Fruit fly (Drosophila melanogaster) Kc167 (cell line): ENCODE results near the gene Lk.

Source experiments
- Myc ChIP-seq: fragments of >200 bp; optimal IDR thresholded peaks from 2 replicates; lab custom pipeline; 2017; ENCODE audit warnings: missing external identifiers
- Sin3A ChIP-seq: fragments of >200 bp; optimal IDR thresholded peaks from 2 replicates; lab custom pipeline; 2018; ENCODE audit warnings: missing external identifiers
- h ChIP-seq: fragments of >200 bp; optimal IDR thresholded peaks from 3 replicates; lab custom pipeline; 2018; ENCODE audit warnings: missing external identifiers
- insv ChIP-seq: fragments of >200 bp; optimal IDR thresholded peaks from 3 replicates; lab custom pipeline; 2018; ENCODE audit warnings: missing external identifiers
- psq ChIP-seq: fragments of >200 bp; optimal IDR thresholded peaks from 2 replicates; lab custom pipeline; 2017; ENCODE audit warnings: missing external identifiers
- ttk ChIP-seq: sonication (Bioruptor generic); optimal IDR thresholded peaks from 2 replicates; lab custom pipeline; 2017; ENCODE audit warnings: missing external identifiers

Gene Lk

DNA sequence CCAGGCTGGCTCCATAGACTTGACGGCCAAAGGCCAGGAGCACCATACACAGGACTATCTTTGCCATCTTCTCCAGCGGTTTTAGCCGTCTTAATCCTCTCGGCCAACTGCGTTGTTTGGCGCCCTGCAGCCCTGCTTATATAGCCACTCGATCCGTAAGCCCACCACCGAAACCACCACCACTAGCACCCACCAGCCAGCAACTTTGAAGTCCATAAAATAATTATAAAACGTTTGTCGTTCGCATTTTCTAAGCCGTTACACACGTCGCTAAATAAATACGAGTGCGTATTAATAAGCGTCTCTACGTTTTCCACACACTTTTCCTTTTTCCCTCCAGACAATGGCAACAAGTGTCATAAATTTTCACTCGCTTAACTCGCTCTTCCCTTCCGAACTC is at the start of gene Lk:
TSS of gene Lk (minus strand) at position 101 of the 400 bp plus-strand sequence.
- TF ChIP-seq Myc (lab: Kevin White, UChicago) (no peak), insv (lab: Kevin White, UChicago) (no peak), Sin3A (lab: Kevin White, UChicago) (no peak), psq (lab: Kevin White, UChicago) (no peak), h (lab: Kevin White, UChicago) (no peak), ttk (lab: Kevin White, UChicago) (no peak)

DNA sequence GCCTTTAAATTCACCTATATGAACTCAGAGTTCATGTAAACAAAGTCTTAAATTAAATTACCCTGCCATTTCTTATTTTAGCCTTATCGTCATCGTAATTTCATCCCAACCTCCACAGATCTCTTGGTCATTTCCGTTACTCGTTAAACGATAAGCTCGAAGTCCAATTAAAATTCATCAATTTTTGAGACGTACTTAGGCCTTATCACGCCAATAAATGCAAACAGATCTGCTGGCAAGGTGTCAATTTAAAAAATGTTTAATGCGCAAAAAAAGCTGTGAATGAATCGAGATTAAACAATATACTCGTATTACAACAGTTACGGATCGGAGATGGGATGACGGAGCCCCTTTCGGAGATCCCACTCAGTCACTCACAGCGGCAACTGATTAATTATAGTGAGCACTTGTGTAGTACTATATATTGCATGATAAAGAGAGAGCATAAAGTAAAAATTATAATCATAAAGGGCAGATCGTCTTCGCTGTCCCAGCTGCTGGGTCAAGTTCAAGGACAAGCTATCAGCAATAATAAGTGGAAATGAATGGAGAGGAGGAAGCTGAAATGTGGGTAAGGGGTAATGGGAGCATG is 48.7 kb upstream of the Lk start:
- TF ChIP-seq ttk (lab: Kevin White, UChicago) (no peak), psq (lab: Kevin White, UChicago) (no peak), insv (lab: Kevin White, UChicago) (no peak), Myc (lab: Kevin White, UChicago) (no peak), h (lab: Kevin White, UChicago) (no peak), Sin3A (lab: Kevin White, UChicago) (no peak)

DNA sequence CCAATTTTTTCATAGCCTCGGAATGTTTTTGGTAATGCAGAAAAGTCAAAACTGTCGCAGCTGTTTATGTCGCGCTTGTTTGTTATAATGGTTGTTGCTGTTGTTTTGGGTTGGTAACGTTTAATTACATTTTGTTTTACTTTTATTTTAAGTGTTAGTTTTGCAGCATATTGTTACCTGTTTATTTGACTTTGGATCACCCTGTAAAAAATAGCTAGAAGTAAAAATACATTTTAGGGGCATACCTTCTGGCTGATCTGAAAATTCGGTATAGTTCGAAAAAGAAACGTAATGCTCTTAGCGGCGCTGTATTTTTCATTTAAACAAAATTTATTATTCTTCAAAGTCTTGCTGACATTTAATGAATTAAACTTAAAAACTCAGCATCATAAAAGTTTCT is 47.1 kb upstream of the Lk start:
- TF ChIP-seq Sin3A (lab: Kevin White, UChicago) (no peak), psq (lab: Kevin White, UChicago) (no peak), h (lab: Kevin White, UChicago) (no peak), ttk (lab: Kevin White, UChicago) (no peak), Myc (lab: Kevin White, UChicago) (no peak), insv (lab: Kevin White, UChicago) (no peak)

DNA sequence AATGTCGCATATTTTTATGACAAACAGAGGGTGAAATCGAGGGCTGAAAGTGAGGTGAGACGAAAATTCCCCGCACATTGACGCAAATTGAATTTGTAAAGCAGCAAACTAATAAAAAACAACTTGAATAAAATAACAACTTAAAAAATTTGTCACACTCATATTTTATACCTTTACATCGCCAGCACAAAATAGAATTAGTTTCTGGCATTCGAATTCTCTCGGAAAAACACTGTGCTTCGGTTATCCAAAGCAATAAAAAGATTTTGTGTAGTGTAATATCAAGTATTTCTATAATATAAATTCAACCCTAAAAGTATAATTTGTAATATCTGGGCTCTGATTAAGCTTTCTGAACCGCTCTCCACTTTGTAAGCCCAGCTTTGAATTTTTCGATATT is 44.7 kb upstream of the Lk start:
- TF ChIP-seq Myc (lab: Kevin White, UChicago) (no peak), ttk (lab: Kevin White, UChicago) (no peak), psq (lab: Kevin White, UChicago) (no peak), Sin3A (lab: Kevin White, UChicago) (no peak), insv (lab: Kevin White, UChicago) (no peak)

DNA sequence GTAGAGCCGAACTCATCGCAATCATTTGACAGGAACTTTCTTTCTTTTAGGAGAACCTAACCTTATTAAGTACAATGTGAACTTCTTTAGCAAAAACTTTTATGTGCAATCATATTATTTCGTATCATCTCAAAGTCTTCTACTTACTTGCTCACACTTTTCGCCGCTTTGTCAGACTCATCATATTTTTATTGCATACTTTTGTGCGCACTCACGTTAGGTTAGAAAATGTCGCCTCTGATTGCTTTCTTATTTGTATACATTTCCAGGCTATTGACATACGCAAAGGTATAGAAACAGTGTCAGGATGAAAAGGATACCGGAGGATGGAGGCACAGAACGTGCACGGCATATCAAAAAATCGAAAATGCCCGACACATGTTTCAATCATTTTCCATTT is 42.6 kb upstream of the Lk start:
- TF ChIP-seq Myc (lab: Kevin White, UChicago): no peak
- TF ChIP-seq ttk (lab: Kevin White, UChicago): no peak
- no peak for TF ChIP-seq psq (lab: Kevin White, UChicago)

- TF ChIP-seq insv (lab: Kevin White, UChicago) (no peak), h (lab: Kevin White, UChicago) (no peak), Sin3A (lab: Kevin White, UChicago) (no peak), psq (lab: Kevin White, UChicago) (no peak), Myc (lab: Kevin White, UChicago) (no peak), ttk (lab: Kevin White, UChicago) (no peak)
These were observed 40.0 kb upstream of the Lk start for dm6 chr3L:14600570-14600969.

- no peak for TF ChIP-seq ttk (lab: Kevin White, UChicago)
- no peak for TF ChIP-seq Sin3A (lab: Kevin White, UChicago)
- TF ChIP-seq insv (lab: Kevin White, UChicago): no peak
- TF ChIP-seq h (lab: Kevin White, UChicago): no peak
- TF ChIP-seq psq (lab: Kevin White, UChicago): no peak
- no peak for TF ChIP-seq Myc (lab: Kevin White, UChicago)
These were observed 38.9 kb upstream of the Lk start, which contains the start of gene HGTX for dm6 chr3L:14599503-14599902. Gene HGTX, minus strand, starts transcription at chr3L:14599540.

DNA sequence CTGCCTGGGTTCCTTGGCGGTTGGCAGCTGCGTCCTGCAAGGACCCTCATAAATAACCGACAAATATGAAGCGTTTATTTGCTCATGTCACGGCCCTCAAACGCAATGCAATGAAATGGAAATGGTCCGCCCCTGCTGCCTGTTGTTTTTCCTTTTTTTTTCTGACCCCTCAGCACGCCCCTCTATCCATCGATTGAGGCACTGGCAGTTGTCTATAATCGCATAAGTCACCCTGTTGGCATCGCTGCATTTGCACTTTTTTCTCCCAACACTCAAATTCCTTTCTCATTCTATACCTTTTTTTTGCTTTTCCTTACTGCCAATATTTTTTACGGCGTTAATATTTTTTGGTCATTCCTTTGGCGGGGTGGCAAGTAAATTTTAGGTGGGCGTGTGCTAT is 31.6 kb upstream of the Lk start:
- no peak for TF ChIP-seq h (lab: Kevin White, UChicago)
- no peak for TF ChIP-seq insv (lab: Kevin White, UChicago)
- TF ChIP-seq psq (lab: Kevin White, UChicago): no peak
- TF ChIP-seq Myc (lab: Kevin White, UChicago): no peak
- TF ChIP-seq ttk (lab: Kevin White, UChicago): no peak
- no peak for TF ChIP-seq Sin3A (lab: Kevin White, UChicago)

- TF ChIP-seq psq (lab: Kevin White, UChicago): no peak
- no peak for TF ChIP-seq h (lab: Kevin White, UChicago)
- no peak for TF ChIP-seq ttk (lab: Kevin White, UChicago)
- TF ChIP-seq Sin3A (lab: Kevin White, UChicago): no peak
- TF ChIP-seq Myc (lab: Kevin White, UChicago): no peak
- no peak for TF ChIP-seq insv (lab: Kevin White, UChicago)
These were observed 30.4 kb upstream of the Lk start for dm6 chr3L:14590964-14591363.

DNA sequence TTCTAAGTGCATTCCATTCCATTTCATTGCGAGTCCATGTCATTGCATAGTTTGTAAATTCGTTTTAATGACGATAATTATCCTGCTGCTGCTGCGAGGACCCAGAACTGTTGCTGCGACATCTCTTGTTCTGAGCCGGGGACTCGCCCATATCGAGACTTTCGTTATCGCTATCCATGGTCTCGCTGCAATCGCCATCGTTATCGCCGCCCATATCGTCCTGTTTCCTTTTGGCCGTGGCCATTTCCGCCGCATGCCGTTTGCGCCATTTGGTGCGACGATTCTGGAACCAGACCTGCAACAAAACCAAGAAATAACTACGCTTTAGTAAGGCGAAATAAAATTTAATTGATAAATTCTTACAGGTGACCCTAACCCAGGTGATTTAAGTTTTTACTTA is 23.2 kb upstream of the Lk start:
- TF ChIP-seq insv (lab: Kevin White, UChicago) (no peak), ttk (lab: Kevin White, UChicago) (no peak), Sin3A (lab: Kevin White, UChicago) (no peak), h (lab: Kevin White, UChicago) (no peak), psq (lab: Kevin White, UChicago) (no peak), Myc (lab: Kevin White, UChicago) (no peak)

dm6 chr3L:14582736-14583135 is 22.2 kb upstream of the Lk start:
- TF ChIP-seq Myc (lab: Kevin White, UChicago): no peak
- TF ChIP-seq ttk (lab: Kevin White, UChicago): no peak
- no peak for TF ChIP-seq insv (lab: Kevin White, UChicago)

DNA sequence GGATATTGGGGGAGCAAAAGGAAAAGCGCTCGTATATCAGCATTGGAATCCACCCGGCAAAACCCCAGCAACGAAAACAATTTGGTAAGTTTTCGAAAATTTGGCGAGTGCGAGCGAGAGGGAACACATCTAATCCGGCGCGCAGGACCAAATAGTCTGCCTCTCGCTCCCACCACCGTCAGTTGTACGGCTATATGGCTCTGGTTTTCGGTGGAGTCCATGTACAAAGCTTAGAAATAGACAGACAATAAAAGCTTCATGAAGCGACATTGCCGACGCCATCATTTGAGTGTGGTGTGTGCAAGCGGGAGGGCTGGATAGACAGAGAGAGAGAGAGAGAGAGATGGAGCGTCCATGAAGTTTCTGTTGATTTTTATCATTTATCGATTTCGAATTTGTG is 19.7 kb upstream of the Lk start:
- TF ChIP-seq Myc (lab: Kevin White, UChicago): no peak
- TF ChIP-seq h (lab: Kevin White, UChicago): no peak
- TF ChIP-seq Sin3A (lab: Kevin White, UChicago): no peak
- no peak for TF ChIP-seq ttk (lab: Kevin White, UChicago)
- no peak for TF ChIP-seq psq (lab: Kevin White, UChicago)
- no peak for TF ChIP-seq insv (lab: Kevin White, UChicago)
